Fruit fly (Drosophila melanogaster): ENCODE results near the gene COX4.

DNA sequence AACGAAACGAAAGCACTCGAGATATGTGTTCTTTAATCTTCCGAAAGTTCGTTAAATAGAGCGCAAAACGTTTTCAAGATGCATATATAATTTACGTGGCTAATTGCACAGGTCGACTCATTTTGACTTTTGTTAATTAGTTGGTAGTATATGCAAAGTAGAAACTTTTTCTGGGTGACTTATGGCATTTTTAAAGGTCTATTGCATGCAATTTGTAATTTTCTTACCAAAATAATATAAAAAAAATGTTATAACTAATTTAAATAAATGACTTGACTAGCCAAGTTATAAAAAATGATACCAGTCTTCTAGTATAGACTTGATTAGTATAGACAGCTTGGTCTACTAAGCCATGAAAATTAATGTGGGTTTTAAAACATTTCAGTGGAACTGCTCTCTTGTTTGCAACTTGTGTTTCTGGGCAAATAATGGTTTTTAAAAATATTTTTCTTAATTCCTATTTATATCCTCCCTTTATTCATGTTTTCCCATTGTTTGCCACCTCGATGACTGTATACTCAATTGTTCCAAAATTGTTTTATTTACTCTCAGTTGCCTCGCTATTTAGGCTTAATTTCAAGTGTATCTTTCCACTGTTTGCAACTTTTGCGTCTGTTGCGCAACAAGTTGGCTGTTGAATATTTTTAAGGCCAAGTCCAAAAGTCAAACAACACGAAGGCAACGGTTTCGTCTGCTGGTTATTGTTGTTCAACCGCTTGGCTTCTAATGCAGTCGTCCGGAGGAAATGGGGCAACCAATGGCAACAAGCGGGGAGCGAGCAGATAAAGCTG, 29.6 kb downstream of the COX4 start:
- TF ChIP-seq dac (GFP tag; optimal IDR thresholded peaks at IDR 0.05) (no peak), CG3919 (GFP tag; optimal IDR thresholded peaks at IDR 0.05) (no peak), Hr39 (GFP tag; optimal IDR thresholded peaks at IDR 0.05) (no peak), CG11294 (GFP tag; IDR thresholded peaks at IDR 0.05) (no peak), dsx (GFP tag; optimal IDR thresholded peaks at IDR 0.05; ENCODE audit: poor library complexity, severe bottlenecking) (no peak), Gug (GFP tag; IDR thresholded peaks at IDR 0.05) (no peak), CG6792 (GFP tag; optimal IDR thresholded peaks at IDR 0.05) (no peak), svp (GFP tag) (peak; percentile 58), ss (GFP tag; optimal IDR thresholded peaks at IDR 0.05) (no peak), CG3032 (tag; optimal IDR thresholded peaks at IDR 0.05) (no peak), CG16779 (tag; optimal IDR thresholded peaks at IDR 0.05) (no peak), CG6808 (GFP tag; optimal IDR thresholded peaks at IDR 0.05) (no peak), spab (GFP tag; optimal IDR thresholded peaks at IDR 0.05) (no peak)
